Worm (Caenorhabditis elegans) whole organism, L2 larva: ENCODE measurements around the gene B0024.11.

Experiments
- ZK546.5 ChIP-seq: sonication (generic microtip); optimal IDR thresholded peaks from 2 replicates; lab custom pipeline; 2017; ENCODE audit warnings: missing biosample characterization, missing genetic modification characterization
- ama-1 ChIP-seq: fragments of 150-350 bp; optimal IDR thresholded peaks from 2 replicates; lab custom pipeline; 2018; ENCODE audit warnings: inconsistent platforms
- ceh-82 ChIP-seq: fragments of 150-350 bp; optimal IDR thresholded peaks from 2 replicates; lab custom pipeline; 2014; ENCODE audit warnings: missing biosample characterization, missing genetic modification characterization
- egl-27 ChIP-seq: sonication (generic microtip); optimal IDR thresholded peaks from 3 replicates; lab custom pipeline; 2017; ENCODE audit warnings: missing biosample characterization, missing genetic modification reagents, missing genetic modification characterization
- mab-5 ChIP-seq: fragments of 150-350 bp; optimal IDR thresholded peaks from 2 replicates; lab custom pipeline; 2014; ENCODE audit warnings: missing biosample characterization, missing genetic modification characterization
- nhr-21 ChIP-seq: fragments of 150-350 bp; optimal IDR thresholded peaks from 2 replicates; lab custom pipeline; 2014; ENCODE audit warnings: missing biosample characterization, missing genetic modification characterization
- nhr-23 ChIP-seq: fragments of 150-350 bp; optimal IDR thresholded peaks from 2 replicates; lab custom pipeline; 2014; ENCODE audit warnings: missing biosample characterization, missing genetic modification reagents, missing genetic modification characterization

ce11 chrV:10361830-10362397, 42.6 kb upstream of the B0024.11 start, which contains the start of gene cash-1:
- TF ChIP-seq mab-5 (no peak), ZK546.5 (tag; lab: Kevin White, UChicago) (no peak), egl-27 (tag; lab: Kevin White, UChicago) (no peak), ama-1 (lab: Kevin White, UChicago) (no peak), ceh-82 (tag; lab: Kevin White, UChicago) (no peak), nhr-21 (tag; lab: Kevin White, UChicago) (peak; percentile 6), nhr-23 (tag; lab: Kevin White, UChicago) (no peak)
